Worm (Caenorhabditis elegans) whole organism, late embryonic: ENCODE results near the gene ddo-3.
"Not testable (repeated sequence)": the region's sequence is repeated elsewhere in the genome, so short reads cannot be mapped to it uniquely, and the experiment has no call there.

Experiments used
- C08G9.2 ChIP-seq: sonication (generic microtip); optimal IDR thresholded peaks from 2 replicates; lab custom pipeline; 2016; ENCODE audit warnings: mild to moderate bottlenecking, missing genetic modification characterization, moderate library complexity, missing compliant biosample characterization
- F13H6.1 ChIP-seq: sonication (generic microtip); optimal IDR thresholded peaks from 2 replicates; lab custom pipeline; 2016; ENCODE audit warnings: missing genetic modification characterization, missing compliant biosample characterization
- K02D7.2 ChIP-seq: sonication (generic microtip); optimal IDR thresholded peaks from 2 replicates; lab custom pipeline; 2017; ENCODE audit warnings: mild to moderate bottlenecking, missing genetic modification characterization, missing compliant biosample characterization
- ahr-1 ChIP-seq: sonication (generic microtip); optimal IDR thresholded peaks from 2 replicates; lab custom pipeline; 2016; ENCODE audit warnings: missing genetic modification characterization, missing compliant biosample characterization
- ceh-14 ChIP-seq: sonication (generic microtip); optimal IDR thresholded peaks from 2 replicates; lab custom pipeline; 2016; ENCODE audit warnings: missing genotype, missing genetic modification characterization, missing compliant biosample characterization
- ceh-18 ChIP-seq: sonication (generic microtip); optimal IDR thresholded peaks from 2 replicates; lab custom pipeline; 2016; ENCODE audit warnings: missing genetic modification characterization, missing compliant biosample characterization
- ceh-19 ChIP-seq: fragments of 200-800 bp; sonication (Bioruptor generic); optimal IDR thresholded peaks from 2 replicates; lab custom pipeline; 2018; ENCODE audit warnings: mild to moderate bottlenecking, missing genetic modification characterization, missing compliant biosample characterization
- ceh-2 ChIP-seq: sonication (generic microtip); optimal IDR thresholded peaks from 2 replicates; lab custom pipeline; 2016; ENCODE audit warnings: missing genotype, missing genetic modification characterization, missing compliant biosample characterization
- ceh-31 ChIP-seq: sonication (generic microtip); optimal IDR thresholded peaks from 2 replicates; lab custom pipeline; 2016; ENCODE audit warnings: missing genetic modification characterization, missing compliant biosample characterization
- ceh-34 ChIP-seq: sonication (generic microtip); optimal IDR thresholded peaks from 2 replicates; lab custom pipeline; 2016; ENCODE audit warnings: mild to moderate bottlenecking, missing genetic modification characterization, missing compliant biosample characterization
- ceh-6 ChIP-seq: fragments of 200-800 bp; sonication (Bioruptor generic); optimal IDR thresholded peaks from 2 replicates; lab custom pipeline; 2018; ENCODE audit warnings: mild to moderate bottlenecking, missing genetic modification characterization, missing compliant biosample characterization
- che-1 ChIP-seq: sonication (generic microtip); optimal IDR thresholded peaks from 2 replicates; lab custom pipeline; 2016; ENCODE audit warnings: mild to moderate bottlenecking, missing genetic modification characterization, missing compliant biosample characterization
- dmd-4 ChIP-seq: sonication (generic microtip); optimal IDR thresholded peaks from 2 replicates; lab custom pipeline; 2016; ENCODE audit warnings: borderline replicate concordance, missing genetic modification characterization, missing compliant biosample characterization
- elt-2 ChIP-seq: sonication (generic microtip); optimal IDR thresholded peaks from 2 replicates; lab custom pipeline; 2016; ENCODE audit warnings: missing genetic modification reagents, missing genetic modification characterization, missing compliant biosample characterization
- ets-4 ChIP-seq: sonication (generic microtip); optimal IDR thresholded peaks from 2 replicates; lab custom pipeline; 2016; ENCODE audit warnings: missing genetic modification characterization, missing compliant biosample characterization
- fax-1 ChIP-seq: sonication (generic microtip); optimal IDR thresholded peaks from 2 replicates; lab custom pipeline; 2016; ENCODE audit warnings: missing genotype, missing genetic modification characterization, missing compliant biosample characterization
- fkh-6 ChIP-seq: sonication (generic microtip); optimal IDR thresholded peaks from 2 replicates; lab custom pipeline; 2016; ENCODE audit warnings: missing genetic modification characterization, missing compliant biosample characterization
- gmeb-2 ChIP-seq: sonication (generic microtip); optimal IDR thresholded peaks from 2 replicates; lab custom pipeline; 2016; ENCODE audit warnings: missing genetic modification characterization, inconsistent platforms, missing compliant biosample characterization
- hlh-15 ChIP-seq: sonication (generic microtip); optimal IDR thresholded peaks from 2 replicates; lab custom pipeline; 2016; ENCODE audit warnings: missing genetic modification characterization, missing compliant biosample characterization
- hlh-6 ChIP-seq: sonication (generic microtip); optimal IDR thresholded peaks from 2 replicates; lab custom pipeline; 2016; ENCODE audit warnings: missing genotype, missing genetic modification characterization, missing compliant biosample characterization
- hlh-8 ChIP-seq: sonication (generic microtip); optimal IDR thresholded peaks from 2 replicates; lab custom pipeline; 2016; ENCODE audit warnings: missing genotype, missing genetic modification characterization, missing compliant biosample characterization
- lim-6 ChIP-seq: sonication (generic microtip); optimal IDR thresholded peaks from 2 replicates; lab custom pipeline; 2016; ENCODE audit warnings: missing genetic modification characterization, missing compliant biosample characterization
- mec-3 ChIP-seq: sonication (generic microtip); optimal IDR thresholded peaks from 2 replicates; lab custom pipeline; 2016; ENCODE audit warnings: borderline replicate concordance, missing genetic modification characterization, missing compliant biosample characterization
- nhr-11 ChIP-seq: fragments of 150-350 bp; optimal IDR thresholded peaks from 2 replicates; lab custom pipeline; 2014; ENCODE audit warnings: missing biosample characterization, missing genetic modification characterization
- nhr-232 ChIP-seq: sonication (generic microtip); optimal IDR thresholded peaks from 2 replicates; lab custom pipeline; 2016; ENCODE audit warnings: missing genetic modification characterization, missing compliant biosample characterization
- npax-4 ChIP-seq: sonication (generic microtip); optimal IDR thresholded peaks from 2 replicates; lab custom pipeline; 2016; ENCODE audit warnings: missing genetic modification characterization, missing compliant biosample characterization
- pag-3 ChIP-seq: sonication (generic microtip); optimal IDR thresholded peaks from 2 replicates; lab custom pipeline; 2016; ENCODE audit warnings: missing compliant biosample characterization, missing genetic modification characterization, borderline replicate concordance
- pha-2 ChIP-seq: sonication (generic microtip); optimal IDR thresholded peaks from 2 replicates; lab custom pipeline; 2017; ENCODE audit warnings: mild to moderate bottlenecking, missing genetic modification characterization, missing compliant biosample characterization
- pqm-1 ChIP-seq: sonication (generic microtip); optimal IDR thresholded peaks from 2 replicates; lab custom pipeline; 2016; ENCODE audit warnings: missing genetic modification characterization, missing compliant biosample characterization
- ref-2 ChIP-seq: sonication (generic microtip); optimal IDR thresholded peaks from 2 replicates; lab custom pipeline; 2016; ENCODE audit warnings: missing genetic modification characterization, missing compliant biosample characterization
- rnt-1 ChIP-seq: sonication (generic microtip); optimal IDR thresholded peaks from 2 replicates; lab custom pipeline; 2016; ENCODE audit warnings: missing genetic modification characterization, missing compliant biosample characterization
- sdc-2 ChIP-seq: sonication (generic microtip); optimal IDR thresholded peaks from 2 replicates; lab custom pipeline; 2016; ENCODE audit warnings: missing genotype, missing genetic modification characterization, missing compliant biosample characterization
- sox-2 ChIP-seq: fragments of 200-800 bp; sonication (Bioruptor generic); IDR thresholded peaks from 2 replicates; pipeline ENCODE4 v1.3.6; 2022; ENCODE audit warnings: missing genetic modification reagents, missing genetic modification characterization, missing compliant biosample characterization
- syd-9 ChIP-seq: sonication (generic microtip); optimal IDR thresholded peaks from 2 replicates; lab custom pipeline; 2016; ENCODE audit warnings: mild to moderate bottlenecking, missing genetic modification characterization, moderate library complexity, missing compliant biosample characterization
- tbx-2 ChIP-seq: sonication (generic microtip); optimal IDR thresholded peaks from 2 replicates; lab custom pipeline; 2016; ENCODE audit warnings: missing genetic modification characterization, missing compliant biosample characterization
- tbx-7 ChIP-seq: sonication (generic microtip); optimal IDR thresholded peaks from 2 replicates; lab custom pipeline; 2016; ENCODE audit warnings: missing genotype, missing genetic modification characterization, missing compliant biosample characterization
- ttx-3 ChIP-seq: sonication (generic microtip); optimal IDR thresholded peaks from 2 replicates; lab custom pipeline; 2016; ENCODE audit warnings: missing genetic modification reagents, missing genetic modification characterization, missing compliant biosample characterization
- unc-3 ChIP-seq, 2 experiments: fragments of 200-800 bp in 1 of 2; sonication (Bioruptor generic) in 1 of 2; sonication (generic microtip) in 1 of 2; conservative IDR thresholded peaks in 1 of 2; optimal IDR thresholded peaks in 1 of 2; 2 replicates each; pipeline versions ENCODE4 v1.3.6 to Lab custom; 2016 to 2022; ENCODE audit warnings: missing compliant biosample characterization in 2 of 2, missing genetic modification characterization in 2 of 2, missing genetic modification reagents in 1 of 2
- unc-42 ChIP-seq: sonication (generic microtip); optimal IDR thresholded peaks from 2 replicates; lab custom pipeline; 2016; ENCODE audit warnings: missing genotype, missing genetic modification characterization, missing compliant biosample characterization
- unc-86 ChIP-seq: sonication (generic microtip); optimal IDR thresholded peaks from 2 replicates; lab custom pipeline; 2016; ENCODE audit warnings: missing genetic modification characterization, missing compliant biosample characterization
- zip-5 ChIP-seq: sonication (generic microtip); optimal IDR thresholded peaks from 2 replicates; lab custom pipeline; 2016; ENCODE audit warnings: missing genetic modification characterization, missing compliant biosample characterization
- ztf-16 ChIP-seq: sonication (generic microtip); optimal IDR thresholded peaks from 2 replicates; lab custom pipeline; 2017; ENCODE audit warnings: missing genetic modification characterization, missing compliant biosample characterization

ddo-3 gene

ce11 chrIII:6587564-6587963, at the start of gene ddo-3:
TSS of gene ddo-3 (plus strand) at chrIII:6587864.
- TF ChIP-seq che-1 (tag; lab: Kevin White, UChicago): no peak
- no peak for TF ChIP-seq nhr-11 (tag; lab: Kevin White, UChicago)
- TF ChIP-seq zip-5 (tag; lab: Kevin White, UChicago): no peak
- TF ChIP-seq pag-3 (tag; lab: Kevin White, UChicago): no peak
- TF ChIP-seq hlh-15 (tag; lab: Kevin White, UChicago): no peak
- no peak for TF ChIP-seq K02D7.2 (tag; lab: Kevin White, UChicago)

- TF ChIP-seq tbx-7: peak; percentile 72
- TF ChIP-seq syd-9 (tag; lab: Kevin White, UChicago): peak; percentile 37
- TF ChIP-seq ahr-1 (tag; lab: Kevin White, UChicago): peak; percentile 77
- TF ChIP-seq lim-6: peak; percentile 67
- peak; percentile 86 for TF ChIP-seq fax-1
- 0 out of 2 replicates have a peak, but pooled peaks have one; percentile 38 for TF ChIP-seq sox-2 (GFP tag; lab: Robert Waterston, UW)
- peak; percentile 52 for TF ChIP-seq ceh-19 (GFP tag; lab: Kevin White, UChicago)
- TF ChIP-seq sdc-2 (tag; lab: Kevin White, UChicago): peak; percentile 45
- peak; percentile 89 for TF ChIP-seq tbx-2 (tag; lab: Kevin White, UChicago)
- peak; percentile 81 for TF ChIP-seq dmd-4 (tag; lab: Kevin White, UChicago)
- peak; percentile 87 for TF ChIP-seq ceh-14 (tag; lab: Kevin White, UChicago)
- peak; percentile 92 for TF ChIP-seq mec-3 (tag; lab: Kevin White, UChicago)
- TF ChIP-seq unc-86 (tag; lab: Kevin White, UChicago): peak; percentile 12
- TF ChIP-seq nhr-232: peak; percentile 11
- TF ChIP-seq zip-5 (tag; lab: Kevin White, UChicago): peak; percentile 75
- not testable (repeated sequence) for TF ChIP-seq unc-3 (GFP tag; conservative IDR thresholded peaks at IDR 0.05; lab: Robert Waterston, UW)
- TF ChIP-seq unc-3 (tag; optimal IDR thresholded peaks at IDR 0.05; lab: Kevin White, UChicago): peak; percentile 65
- TF ChIP-seq ref-2 (tag; lab: Kevin White, UChicago): peak; percentile 91
- TF ChIP-seq ceh-34 (tag; lab: Kevin White, UChicago): peak; percentile 80
- TF ChIP-seq ceh-18 (tag; lab: Kevin White, UChicago): peak; percentile 62
- peak; percentile 75 for TF ChIP-seq F13H6.1
- peak; percentile 67 for TF ChIP-seq fkh-6 (tag; lab: Kevin White, UChicago)
- TF ChIP-seq ceh-2 (tag; lab: Kevin White, UChicago): peak; percentile 85
- TF ChIP-seq elt-2 (tag; lab: Kevin White, UChicago): peak; percentile 59
- TF ChIP-seq unc-42 (tag; lab: Kevin White, UChicago): peak; percentile 52
- TF ChIP-seq hlh-8 (tag; lab: Kevin White, UChicago): peak; percentile 69
- peak; percentile 66 for TF ChIP-seq pag-3 (tag; lab: Kevin White, UChicago)
- TF ChIP-seq ztf-16 (tag; lab: Kevin White, UChicago): peak; percentile 54
- TF ChIP-seq ceh-6 (GFP tag; lab: Kevin White, UChicago): peak; percentile 9
- peak; percentile 4 for TF ChIP-seq npax-4 (tag; lab: Kevin White, UChicago)
- peak; percentile 90 for TF ChIP-seq C08G9.2 (tag; lab: Kevin White, UChicago)
- peak; percentile 12 for TF ChIP-seq gmeb-2
- TF ChIP-seq hlh-15 (tag; lab: Kevin White, UChicago): peak; percentile 0
- peak; percentile 62 for TF ChIP-seq pqm-1 (tag; lab: Kevin White, UChicago)
- peak; percentile 74 for TF ChIP-seq ets-4 (tag; lab: Kevin White, UChicago)
- TF ChIP-seq pha-2: peak; percentile 49
- peak; percentile 72 for TF ChIP-seq hlh-6
- peak; percentile 87 for TF ChIP-seq rnt-1 (tag; lab: Kevin White, UChicago)
- TF ChIP-seq ttx-3: peak; percentile 31
- peak; percentile 97 for TF ChIP-seq ceh-31
Observed at ce11 chrIII:6551187-6552058, 36.2 kb upstream of the ddo-3 start, which contains the start of gene C09E7.7. TSS of gene C09E7.7 (minus strand) at chrIII:6551243.
